Fruit fly (Drosophila melanogaster): ENCODE measurements around the gene r-l.

DNA sequence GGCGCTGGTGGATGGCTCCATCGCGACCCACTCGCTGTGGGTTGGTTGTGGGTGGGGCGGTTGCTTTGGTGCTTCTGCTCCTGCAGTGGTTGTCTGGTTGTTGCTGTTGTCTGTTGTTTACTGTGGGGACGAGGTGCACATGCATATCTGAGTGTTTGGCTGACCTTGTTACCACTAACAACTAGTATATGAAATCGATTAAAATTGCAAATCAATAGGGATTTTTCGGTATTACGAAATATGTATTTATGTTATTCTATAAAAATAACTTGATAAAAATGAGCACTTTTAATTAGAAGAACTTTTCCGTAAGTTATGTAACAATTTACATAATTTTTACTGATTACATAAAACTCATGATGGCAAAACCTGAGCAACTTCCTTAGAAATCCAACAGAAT, 30.7 kb downstream of the r-l start, which contains the start of gene Dhc93AB:
- TF ChIP-seq CG11617 (GFP tag; optimal IDR thresholded peaks at IDR 0.05) (no peak), cnc (optimal IDR thresholded peaks at IDR 0.05) (no peak), CG1620 (GFP tag; optimal IDR thresholded peaks at IDR 0.05) (no peak), CG12768 (GFP tag; optimal IDR thresholded peaks at IDR 0.05) (no peak)
